Worm (Caenorhabditis elegans) whole organism, L2 larva: ENCODE data around the gene him-8.

ENCODE experiments used
- C34F6.9 ChIP-seq: fragments of 150-350 bp; optimal IDR thresholded peaks from 2 replicates; lab custom pipeline; 2014; ENCODE audit warnings: missing biosample characterization, missing genetic modification characterization
- R02D3.7 ChIP-seq: fragments of 150-350 bp; optimal IDR thresholded peaks from 2 replicates; lab custom pipeline; 2014; ENCODE audit warnings: missing biosample characterization, missing genetic modification characterization
- Y55F3AM.14 ChIP-seq: fragments of 200-800 bp; sonication (Bioruptor generic); optimal IDR thresholded peaks from 2 replicates; lab custom pipeline; 2018; ENCODE audit warnings: mild to moderate bottlenecking, missing genetic modification characterization, missing compliant biosample characterization
- ZK546.5 ChIP-seq: sonication (generic microtip); optimal IDR thresholded peaks from 2 replicates; lab custom pipeline; 2017; ENCODE audit warnings: missing biosample characterization, missing genetic modification characterization
- alr-1 ChIP-seq: fragments of 150-350 bp; optimal IDR thresholded peaks from 2 replicates; lab custom pipeline; 2014; ENCODE audit warnings: missing biosample characterization, missing genetic modification characterization
- ama-1 ChIP-seq: fragments of 150-350 bp; optimal IDR thresholded peaks from 2 replicates; lab custom pipeline; 2018; ENCODE audit warnings: inconsistent platforms
- blmp-1 ChIP-seq: sonication (generic microtip); optimal IDR thresholded peaks from 2 replicates; lab custom pipeline; 2017; ENCODE audit warnings: missing genetic modification characterization, mild to moderate bottlenecking, missing compliant biosample characterization, antibody characterized with exemption, moderate library complexity; ENCODE audit not compliant: insufficient read depth
- ceh-16 ChIP-seq: fragments of 150-350 bp; optimal IDR thresholded peaks from 2 replicates; lab custom pipeline; 2014; ENCODE audit warnings: missing biosample characterization, missing genetic modification characterization
- ceh-82 ChIP-seq: fragments of 150-350 bp; optimal IDR thresholded peaks from 2 replicates; lab custom pipeline; 2014; ENCODE audit warnings: missing biosample characterization, missing genetic modification characterization
- crh-2 ChIP-seq: sonication (generic microtip); optimal IDR thresholded peaks from 2 replicates; lab custom pipeline; 2017; ENCODE audit warnings: missing biosample characterization, missing genetic modification characterization
- dmd-4 ChIP-seq: sonication (generic microtip); optimal IDR thresholded peaks from 2 replicates; lab custom pipeline; 2017; ENCODE audit warnings: missing biosample characterization, missing genetic modification characterization
- egl-27 ChIP-seq: sonication (generic microtip); optimal IDR thresholded peaks from 3 replicates; lab custom pipeline; 2017; ENCODE audit warnings: missing biosample characterization, missing genetic modification reagents, missing genetic modification characterization
- elt-1 ChIP-seq: fragments of 150-350 bp; optimal IDR thresholded peaks from 2 replicates; lab custom pipeline; 2014; ENCODE audit warnings: missing biosample characterization, missing genetic modification characterization
- elt-3 ChIP-seq: sonication (generic microtip); optimal IDR thresholded peaks from 2 replicates; lab custom pipeline; 2017; ENCODE audit warnings: missing biosample characterization, missing genetic modification characterization
- fos-1 ChIP-seq: fragments of 150-350 bp; optimal IDR thresholded peaks from 2 replicates; lab custom pipeline; 2014; ENCODE audit warnings: missing biosample characterization, missing genetic modification characterization
- gmeb-1 ChIP-seq: fragments of 150-350 bp; optimal IDR thresholded peaks from 2 replicates; lab custom pipeline; 2014; ENCODE audit warnings: missing biosample characterization, missing genetic modification characterization
- lin-13 ChIP-seq: fragments of 150-350 bp; optimal IDR thresholded peaks from 2 replicates; lab custom pipeline; 2014; ENCODE audit warnings: missing biosample characterization, missing genetic modification reagents, missing genetic modification characterization
- lsy-2 ChIP-seq, 2 experiments: fragments of 150-350 bp in 1 of 2; sonication (generic microtip) in 1 of 2; optimal IDR thresholded peaks; 2 replicates each; lab custom pipeline; 2014 to 2017; ENCODE audit warnings: missing biosample characterization in 2 of 2, missing genetic modification characterization in 2 of 2
- mbf-1 ChIP-seq: sonication (generic microtip); optimal IDR thresholded peaks from 2 replicates; lab custom pipeline; 2017; ENCODE audit warnings: missing biosample characterization, missing genetic modification characterization
- nhr-10 ChIP-seq: sonication (generic microtip); optimal IDR thresholded peaks from 2 replicates; lab custom pipeline; 2017; ENCODE audit warnings: missing biosample characterization, missing genetic modification characterization
- nhr-11 ChIP-seq: fragments of 150-350 bp; optimal IDR thresholded peaks from 2 replicates; lab custom pipeline; 2014; ENCODE audit warnings: missing biosample characterization, missing genetic modification characterization
- nhr-129 ChIP-seq: fragments of 150-350 bp; optimal IDR thresholded peaks from 2 replicates; lab custom pipeline; 2014; ENCODE audit warnings: missing biosample characterization, missing genetic modification characterization
- nhr-21 ChIP-seq: fragments of 150-350 bp; optimal IDR thresholded peaks from 2 replicates; lab custom pipeline; 2014; ENCODE audit warnings: missing biosample characterization, missing genetic modification characterization
- nhr-237 ChIP-seq: fragments of 150-350 bp; optimal IDR thresholded peaks from 2 replicates; lab custom pipeline; 2014; ENCODE audit warnings: missing biosample characterization, missing genetic modification characterization
- nhr-25 ChIP-seq: fragments of 150-350 bp; sonication (generic microtip); optimal IDR thresholded peaks from 3 replicates; lab custom pipeline; 2014; ENCODE audit warnings: missing biosample characterization, missing genetic modification characterization
- nhr-77 ChIP-seq: fragments of 150-350 bp; optimal IDR thresholded peaks from 2 replicates; lab custom pipeline; 2014; ENCODE audit warnings: missing biosample characterization, missing genetic modification characterization
- peb-1 ChIP-seq: fragments of 150-350 bp; optimal IDR thresholded peaks from 2 replicates; lab custom pipeline; 2014; ENCODE audit warnings: missing biosample characterization, missing genetic modification characterization
- skn-1 ChIP-seq: sonication (generic microtip); optimal IDR thresholded peaks from 2 replicates; lab custom pipeline; 2017; ENCODE audit warnings: missing biosample characterization, missing genetic modification characterization
- sma-9 ChIP-seq, 2 experiments: fragments of 150-350 bp in 1 of 2; sonication (generic microtip) in 1 of 2; optimal IDR thresholded peaks; 2 replicates each; lab custom pipeline; 2014 to 2016; ENCODE audit warnings: missing genetic modification characterization in 2 of 2, mild to moderate bottlenecking in 1 of 2, missing biosample characterization in 1 of 2, missing compliant biosample characterization in 1 of 2, missing genetic modification reagents in 1 of 2, moderate library complexity in 1 of 2
- snpc-4 ChIP-seq: fragments of 150-350 bp; optimal IDR thresholded peaks from 2 replicates; lab custom pipeline; 2014; ENCODE audit warnings: missing biosample characterization, missing genetic modification characterization
- unc-55 ChIP-seq: fragments of 150-350 bp; sonication (generic microtip); optimal IDR thresholded peaks from 3 replicates; lab custom pipeline; 2014; ENCODE audit warnings: missing biosample characterization, missing genetic modification reagents, missing genetic modification characterization
- unc-62 ChIP-seq: fragments of 150-350 bp; optimal IDR thresholded peaks from 2 replicates; lab custom pipeline; 2014; ENCODE audit warnings: missing biosample characterization, missing genetic modification reagents, missing genetic modification characterization
- ztf-1 ChIP-seq: fragments of 200-800 bp; sonication (Bioruptor generic); conservative IDR thresholded peaks from 2 replicates; pipeline ENCODE4 v1.3.6; 2022; ENCODE audit warnings: missing genetic modification characterization, missing compliant biosample characterization
- ztf-4 ChIP-seq: fragments of 150-350 bp; optimal IDR thresholded peaks from 2 replicates; lab custom pipeline; 2014; ENCODE audit warnings: missing biosample characterization, missing genetic modification characterization

The him-8 gene

ce11 chrIV:10542283-10542682, 19.4 kb upstream of the him-8 start:
- TF ChIP-seq ceh-82 (tag; lab: Kevin White, UChicago) (no peak), mbf-1 (tag; lab: Kevin White, UChicago) (no peak), C34F6.9 (tag; lab: Kevin White, UChicago) (no peak), skn-1 (tag; lab: Kevin White, UChicago) (no peak), ZK546.5 (tag; lab: Kevin White, UChicago) (no peak), ceh-16 (tag; lab: Kevin White, UChicago) (no peak), elt-3 (tag; lab: Kevin White, UChicago) (no peak), ztf-4 (tag; lab: Kevin White, UChicago) (no peak), elt-1 (no peak), sma-9 (GFP tag; optimal IDR thresholded peaks at IDR 0.05; lab: Kevin White, UChicago) (no peak), sma-9 (tag; optimal IDR thresholded peaks at IDR 0.05; lab: Kevin White, UChicago) (no peak)

ce11 chrIV:10543361-10543760, 18.3 kb upstream of the him-8 start:
- TF ChIP-seq blmp-1 (tag; lab: Kevin White, UChicago) (no peak), gmeb-1 (tag; lab: Kevin White, UChicago) (peak; percentile 40), R02D3.7 (tag; lab: Kevin White, UChicago) (no peak), unc-62 (no peak), nhr-25 (no peak), peb-1 (tag; lab: Kevin White, UChicago) (no peak), unc-55 (GFP tag; lab: Kevin White, UChicago) (no peak), fos-1 (peak; percentile 40), lin-13 (GFP tag; lab: Kevin White, UChicago) (no peak), sma-9 (GFP tag; optimal IDR thresholded peaks at IDR 0.05; lab: Kevin White, UChicago) (peak; percentile 79), sma-9 (tag; optimal IDR thresholded peaks at IDR 0.05; lab: Kevin White, UChicago) (no peak), snpc-4 (no peak), ceh-16 (tag; lab: Kevin White, UChicago) (no peak), ztf-1 (no peak), nhr-11 (tag; lab: Kevin White, UChicago) (no peak), skn-1 (tag; lab: Kevin White, UChicago) (no peak)

ce11 chrIV:10545038-10545437, 16.7 kb upstream of the him-8 start, which contains the start of gene T07G12.5:
TSS of gene T07G12.5 (minus strand) at chrIV:10545138.
- TF ChIP-seq nhr-237 (tag; lab: Kevin White, UChicago) (no peak), nhr-11 (tag; lab: Kevin White, UChicago) (no peak), mbf-1 (tag; lab: Kevin White, UChicago) (no peak), sma-9 (GFP tag; optimal IDR thresholded peaks at IDR 0.05; lab: Kevin White, UChicago) (no peak), sma-9 (tag; optimal IDR thresholded peaks at IDR 0.05; lab: Kevin White, UChicago) (no peak), R02D3.7 (tag; lab: Kevin White, UChicago) (no peak), egl-27 (tag; lab: Kevin White, UChicago) (no peak), nhr-10 (tag; lab: Kevin White, UChicago) (no peak), ama-1 (lab: Kevin White, UChicago) (no peak), lin-13 (GFP tag; lab: Kevin White, UChicago) (no peak)

ce11 chrIV:10546589-10547136, 15.0 kb upstream of the him-8 start, which contains the start of gene zim-1:
TSS of gene zim-1 (plus strand) at chrIV:10547086.
- TF ChIP-seq peb-1 (tag; lab: Kevin White, UChicago): no peak
- no peak for TF ChIP-seq snpc-4
- no peak for TF ChIP-seq Y55F3AM.14 (GFP tag; lab: Kevin White, UChicago)
- no peak for TF ChIP-seq nhr-77 (tag; lab: Kevin White, UChicago)
- no peak for TF ChIP-seq lsy-2 (tag; optimal IDR thresholded peaks at IDR 0.05; lab: Kevin White, UChicago)
- TF ChIP-seq nhr-237 (tag; lab: Kevin White, UChicago): no peak
- TF ChIP-seq nhr-129 (tag; lab: Kevin White, UChicago): no peak
- TF ChIP-seq nhr-10 (tag; lab: Kevin White, UChicago): no peak
- no peak for TF ChIP-seq lin-13 (GFP tag; lab: Kevin White, UChicago)
- no peak for TF ChIP-seq alr-1
- TF ChIP-seq egl-27 (tag; lab: Kevin White, UChicago): no peak
- TF ChIP-seq nhr-25: no peak
- TF ChIP-seq ztf-1: no peak
- TF ChIP-seq dmd-4 (tag; lab: Kevin White, UChicago): no peak
- no peak for TF ChIP-seq ama-1 (lab: Kevin White, UChicago)
- TF ChIP-seq nhr-21 (tag; lab: Kevin White, UChicago): no peak
- no peak for TF ChIP-seq crh-2
